Fruit fly (Drosophila melanogaster) whole organism, prepupa: Measurements from ENCODE around the gene Cpr72Ea.

ENCODE experiments used
- Blimp-1 ChIP-seq: fragments of 200-800 bp; sonication (Bioruptor generic); optimal IDR thresholded peaks from 3 replicates; lab custom pipeline; 2017; ENCODE audit warnings: missing biosample characterization, missing genetic modification characterization, mild to moderate bottlenecking, moderate library complexity, missing genetic modification reagents
- CG10631 ChIP-seq: fragments of 200-800 bp; sonication (Bioruptor generic); optimal IDR thresholded peaks from 2 replicates; lab custom pipeline; 2016; ENCODE audit warnings: missing biosample characterization, missing genetic modification characterization
- CG11294 ChIP-seq: fragments of 200-800 bp; sonication (Bioruptor generic); IDR thresholded peaks from 2 replicates; pipeline ENCODE4 v1.3.6; 2022; ENCODE audit warnings: missing biosample characterization, missing genetic modification characterization
- CG1621 ChIP-seq: fragments of 200-800 bp; sonication (Bioruptor generic); optimal IDR thresholded peaks from 3 replicates; lab custom pipeline; 2018; ENCODE audit warnings: missing biosample characterization, mild to moderate bottlenecking, missing genetic modification characterization
- CG16779 ChIP-seq: fragments of 200-800 bp; sonication (Bioruptor generic); optimal IDR thresholded peaks from 3 replicates; lab custom pipeline; 2017; ENCODE audit warnings: missing biosample characterization, mild to moderate bottlenecking, missing genetic modification characterization
- CG32006 ChIP-seq: fragments of 200-800 bp; sonication (Bioruptor generic); optimal IDR thresholded peaks from 3 replicates; lab custom pipeline; 2017; ENCODE audit warnings: missing biosample characterization, mild to moderate bottlenecking, missing genetic modification characterization
- CG34406 ChIP-seq: fragments of 200-800 bp; sonication (Bioruptor generic); optimal IDR thresholded peaks from 3 replicates; lab custom pipeline; 2016; ENCODE audit warnings: missing biosample characterization, missing genetic modification characterization
- CG3919 ChIP-seq: fragments of 200-800 bp; sonication (Bioruptor generic); optimal IDR thresholded peaks from 3 replicates; lab custom pipeline; 2016; ENCODE audit warnings: missing biosample characterization, missing genetic modification characterization
- CG6163 ChIP-seq: fragments of 200-800 bp; sonication (Bioruptor generic); IDR thresholded peaks from 3 replicates; pipeline ENCODE4 v1.3.6; 2022; ENCODE audit warnings: missing biosample characterization, missing genetic modification characterization
- CG6276 ChIP-seq: fragments of 200-800 bp; sonication (Bioruptor generic); optimal IDR thresholded peaks from 2 replicates; lab custom pipeline; 2017; ENCODE audit warnings: missing biosample characterization, mild to moderate bottlenecking, missing genetic modification characterization
- CG6808 ChIP-seq: fragments of 200-800 bp; sonication (Bioruptor generic); optimal IDR thresholded peaks from 3 replicates; lab custom pipeline; 2017; ENCODE audit warnings: missing biosample characterization, missing genetic modification characterization, mild to moderate bottlenecking, moderate library complexity, missing genetic modification reagents
- CG7368 ChIP-seq: fragments of 200-800 bp; sonication (Bioruptor generic); optimal IDR thresholded peaks from 3 replicates; lab custom pipeline; 2016; ENCODE audit warnings: missing biosample characterization, missing genetic modification characterization
- CG8119 ChIP-seq: fragments of 200-800 bp; sonication (Bioruptor generic); IDR thresholded peaks from 3 replicates; pipeline ENCODE4 v1.3.6; 2022; ENCODE audit warnings: missing biosample characterization, missing genetic modification characterization
- CG8319 ChIP-seq: fragments of 200-800 bp; sonication (Bioruptor generic); optimal IDR thresholded peaks from 3 replicates; lab custom pipeline; 2016; ENCODE audit warnings: missing biosample characterization, missing genetic modification characterization
- CG8632 ChIP-seq: fragments of 200-800 bp; sonication (Bioruptor generic); optimal IDR thresholded peaks from 3 replicates; lab custom pipeline; 2016; ENCODE audit warnings: missing biosample characterization, missing genetic modification characterization
- Eip75B ChIP-seq: fragments of 200-800 bp; sonication (Bioruptor generic); optimal IDR thresholded peaks from 3 replicates; lab custom pipeline; 2016; ENCODE audit warnings: missing biosample characterization, missing genetic modification characterization
- Ets21C ChIP-seq: fragments of 200-800 bp; sonication (Bioruptor generic); optimal IDR thresholded peaks from 3 replicates; lab custom pipeline; 2016; ENCODE audit warnings: missing biosample characterization, missing genetic modification characterization
- Ets96B ChIP-seq: fragments of 200-800 bp; optimal IDR thresholded peaks from 2 replicates; lab custom pipeline; 2019; ENCODE audit warnings: missing biosample characterization, mild to moderate bottlenecking, missing genetic modification characterization, moderate library complexity
- Hr4 ChIP-seq: fragments of 200-800 bp; sonication (Bioruptor generic); optimal IDR thresholded peaks from 3 replicates; lab custom pipeline; 2016; ENCODE audit warnings: missing biosample characterization, missing genetic modification characterization
- Lpt ChIP-seq: fragments of 200-800 bp; sonication (Bioruptor generic); optimal IDR thresholded peaks from 3 replicates; lab custom pipeline; 2016; ENCODE audit warnings: missing biosample characterization, missing genetic modification characterization
- Met ChIP-seq: fragments of 200-800 bp; sonication (Bioruptor generic); optimal IDR thresholded peaks from 3 replicates; lab custom pipeline; 2016; ENCODE audit warnings: missing biosample characterization, missing genetic modification characterization
- Smox ChIP-seq: fragments of 200-800 bp; sonication (Bioruptor generic); optimal IDR thresholded peaks from 3 replicates; lab custom pipeline; 2016; ENCODE audit warnings: missing biosample characterization, missing genetic modification characterization
- Sox15 ChIP-seq: fragments of 200-800 bp; sonication (Bioruptor generic); optimal IDR thresholded peaks from 3 replicates; lab custom pipeline; 2016; ENCODE audit warnings: missing biosample characterization, missing genetic modification characterization
- achi ChIP-seq: fragments of 200-800 bp; sonication (Bioruptor generic); optimal IDR thresholded peaks from 3 replicates; lab custom pipeline; 2016; ENCODE audit warnings: missing biosample characterization, missing genetic modification characterization
- acj6 ChIP-seq: fragments of 200-800 bp; sonication (Bioruptor generic); optimal IDR thresholded peaks from 3 replicates; lab custom pipeline; 2016; ENCODE audit warnings: missing biosample characterization, missing genetic modification characterization
- cyc ChIP-seq: fragments of 200-800 bp; sonication (Bioruptor generic); optimal IDR thresholded peaks from 3 replicates; lab custom pipeline; 2016; ENCODE audit warnings: missing biosample characterization, missing genetic modification characterization
- dac ChIP-seq: fragments of 200-800 bp; sonication (Bioruptor generic); optimal IDR thresholded peaks from 2 replicates; lab custom pipeline; 2017; ENCODE audit warnings: missing biosample characterization, mild to moderate bottlenecking, missing genetic modification characterization
- dsx ChIP-seq: fragments of 200-800 bp; optimal IDR thresholded peaks from 3 replicates; lab custom pipeline; 2019; ENCODE audit warnings: missing biosample characterization, mild to moderate bottlenecking, missing genetic modification characterization, moderate library complexity; ENCODE audit not compliant: poor library complexity, severe bottlenecking
- fkh ChIP-seq: fragments of 200-800 bp; sonication (Bioruptor generic); optimal IDR thresholded peaks from 3 replicates; lab custom pipeline; 2017; ENCODE audit warnings: missing biosample characterization, mild to moderate bottlenecking, missing genetic modification characterization, moderate library complexity
- lz ChIP-seq: fragments of 200-800 bp; sonication (Bioruptor generic); optimal IDR thresholded peaks from 3 replicates; lab custom pipeline; 2016; ENCODE audit warnings: missing biosample characterization, missing genetic modification characterization
- pdm3 ChIP-seq: fragments of 200-800 bp; sonication (Bioruptor generic); optimal IDR thresholded peaks from 3 replicates; lab custom pipeline; 2016; ENCODE audit warnings: missing biosample characterization, missing genetic modification characterization
- topi ChIP-seq: fragments of 200-800 bp; sonication (Bioruptor generic); optimal IDR thresholded peaks from 3 replicates; lab custom pipeline; 2016; ENCODE audit warnings: missing biosample characterization, missing genetic modification characterization

Gene Cpr72Ea

DNA sequence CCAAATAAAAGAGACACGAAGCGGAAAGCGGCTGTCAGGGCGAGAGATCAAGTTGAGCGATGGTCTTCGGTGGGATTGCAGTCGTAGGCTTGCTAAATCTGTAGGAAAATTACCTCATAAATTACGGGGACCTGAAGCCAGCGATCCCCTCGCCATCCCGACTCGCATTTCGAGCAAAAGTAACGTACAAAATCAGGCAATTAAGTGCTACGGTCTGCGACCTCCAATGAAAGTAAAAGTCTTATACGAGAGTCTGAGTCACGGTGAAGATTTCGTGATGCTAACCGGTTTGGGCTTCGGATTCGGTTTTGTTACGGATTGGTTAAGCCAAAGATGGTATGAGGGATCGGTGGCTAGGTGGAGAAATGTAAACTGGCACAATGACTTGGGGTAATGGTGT is 22.5 kb upstream of the Cpr72Ea start:
- peak; percentile 90 for TF ChIP-seq Blimp-1 (GFP tag; lab: Kevin White, UChicago)
- no peak for TF ChIP-seq pdm3 (GFP tag; lab: Kevin White, UChicago)

- TF ChIP-seq achi (GFP tag; lab: Kevin White, UChicago) (no peak), topi (no peak), CG34406 (GFP tag; lab: Kevin White, UChicago) (no peak), Lpt (GFP tag; lab: Kevin White, UChicago) (no peak), CG6808 (GFP tag; lab: Kevin White, UChicago) (no peak), Sox15 (GFP tag; lab: Kevin White, UChicago) (no peak), lz (GFP tag; lab: Kevin White, UChicago) (no peak), CG3919 (no peak), acj6 (GFP tag; lab: Kevin White, UChicago) (no peak)
- TF ChIP-seq, all 60 proteins: peak for 0
Measured at dm6 chr3L:16346023-16346422, 16.4 kb upstream of the Cpr72Ea start, which contains the start of gene CG33257. Gene CG33257 (plus strand): TSS chr3L:16346323.

DNA sequence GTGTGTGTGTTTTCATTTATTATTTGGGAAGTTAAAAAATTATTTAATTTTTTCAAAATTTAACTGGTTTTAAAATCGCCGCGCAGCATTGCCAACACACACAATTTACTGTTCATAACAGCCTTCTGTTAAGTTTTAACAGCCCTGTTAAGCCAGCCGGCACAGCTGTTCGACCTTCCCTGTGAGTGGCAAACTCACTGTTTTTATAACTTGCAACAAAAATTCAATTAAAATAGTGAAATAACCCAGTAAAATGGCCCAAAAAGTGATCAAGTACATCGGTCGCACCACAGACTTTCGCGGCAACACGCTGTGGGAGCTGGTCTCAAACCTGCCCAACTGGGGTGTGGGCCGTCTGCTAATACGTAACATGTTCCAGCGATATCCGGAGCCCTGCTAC is 14.5 kb upstream of the Cpr72Ea start, which contains the start of gene mRpS34:
Gene mRpS34, plus strand, starts transcription at position 161 of the 400 bp plus-strand sequence.
- no peak for TF ChIP-seq dsx (GFP tag; lab: Kevin White, UChicago)
- no peak for TF ChIP-seq topi
- no peak for TF ChIP-seq Lpt (GFP tag; lab: Kevin White, UChicago)
- TF ChIP-seq CG34406 (GFP tag; lab: Kevin White, UChicago) = no peak
- TF ChIP-seq CG8319 (GFP tag; lab: Kevin White, UChicago) = no peak
- no peak for TF ChIP-seq Ets96B (tag; lab: Kevin White, UChicago)

dm6 chr3L:16349686-16350085 is 12.7 kb upstream of the Cpr72Ea start:
- TF ChIP-seq Ets21C = no peak
- TF ChIP-seq CG7368 = no peak
- TF ChIP-seq dac (GFP tag; lab: Kevin White, UChicago) = no peak
- no peak for TF ChIP-seq Hr4
- TF ChIP-seq Smox (GFP tag; lab: Kevin White, UChicago) = no peak
- no peak for TF ChIP-seq CG6276 (GFP tag; lab: Kevin White, UChicago)
- TF ChIP-seq Eip75B (GFP tag; lab: Kevin White, UChicago) = no peak
- TF ChIP-seq Blimp-1 (GFP tag; lab: Kevin White, UChicago) = no peak
- TF ChIP-seq CG6163 (GFP tag; lab: Robert Waterston, UW) = no peak
- TF ChIP-seq CG11294 (GFP tag; lab: Robert Waterston, UW) = no peak
- no peak for TF ChIP-seq Sox15 (GFP tag; lab: Kevin White, UChicago)
- TF ChIP-seq CG8632 = no peak
- no peak for TF ChIP-seq Lpt (GFP tag; lab: Kevin White, UChicago)
- TF ChIP-seq cyc = no peak
- no peak for TF ChIP-seq CG8319 (GFP tag; lab: Kevin White, UChicago)
- no peak for TF ChIP-seq topi
- TF ChIP-seq Met = no peak
- TF ChIP-seq CG32006 = no peak
- TF ChIP-seq CG16779 = no peak

- TF ChIP-seq Sox15 (GFP tag; lab: Kevin White, UChicago) = no peak
- TF ChIP-seq fkh (GFP tag; lab: Kevin White, UChicago) = peak; percentile 99
- no peak for TF ChIP-seq CG10631 (GFP tag; lab: Kevin White, UChicago)
- TF ChIP-seq lz (GFP tag; lab: Kevin White, UChicago) = no peak
- no peak for TF ChIP-seq CG8119 (GFP tag; lab: Robert Waterston, UW)
- no peak for TF ChIP-seq Met
- TF ChIP-seq acj6 (GFP tag; lab: Kevin White, UChicago) = no peak
- TF ChIP-seq CG1621 (tag; lab: Kevin White, UChicago) = no peak
- TF ChIP-seq, all 60 proteins: peak for 1
Measured at dm6 chr3L:16351770-16352429, 10.5 kb upstream of the Cpr72Ea start, which contains the start of the genes Golgin104 and Tcs3. Gene Golgin104 (minus strand): TSS chr3L:16351951. Gene Tcs3 (plus strand): TSS chr3L:16351991.
